Fruit fly (Drosophila melanogaster) whole organism, embryonic: ENCODE data around the gene CG15213.

Experiments used
- Antp ChIP-seq: fragments of 200-800 bp; sonication (Bioruptor generic); optimal IDR thresholded peaks from 3 replicates; lab custom pipeline; 2016; ENCODE audit warnings: missing biosample characterization, missing genetic modification characterization
- Asciz ChIP-seq: fragments of 200-800 bp; sonication (Bioruptor generic); optimal IDR thresholded peaks from 2 replicates; lab custom pipeline; 2017; ENCODE audit warnings: missing biosample characterization, mild to moderate bottlenecking, missing genetic modification characterization, missing genetic modification reagents
- CG11085 ChIP-seq: fragments of 200-800 bp; sonication (Bioruptor generic); IDR thresholded peaks from 2 replicates; pipeline ENCODE4 v1.3.6; 2022; ENCODE audit warnings: missing biosample characterization, missing genetic modification characterization
- CG11504 ChIP-seq: fragments of 200-800 bp; sonication (Bioruptor generic); optimal IDR thresholded peaks from 3 replicates; lab custom pipeline; 2019; ENCODE audit warnings: missing biosample characterization, mild to moderate bottlenecking, missing genetic modification characterization, moderate library complexity
- CG14441 ChIP-seq: fragments of 200-800 bp; sonication (Bioruptor generic); IDR thresholded peaks from 2 replicates; pipeline ENCODE4 v1.3.6; 2022; ENCODE audit warnings: missing biosample characterization, missing genetic modification characterization
- CG1603 ChIP-seq: fragments of 200-800 bp; sonication (Bioruptor generic); optimal IDR thresholded peaks from 2 replicates; lab custom pipeline; 2019; ENCODE audit warnings: missing biosample characterization, mild to moderate bottlenecking, missing genetic modification characterization, moderate library complexity
- CG16863 ChIP-seq: fragments of 200-800 bp; sonication (Bioruptor generic); optimal IDR thresholded peaks from 3 replicates; lab custom pipeline; 2016; ENCODE audit warnings: missing biosample characterization, missing genetic modification characterization
- CG17612 ChIP-seq: fragments of 200-800 bp; sonication (Bioruptor generic); IDR thresholded peaks from 2 replicates; pipeline ENCODE4 v1.3.6; 2022; ENCODE audit warnings: missing biosample characterization, missing genetic modification characterization
- CG18011 ChIP-seq: fragments of 200-800 bp; sonication (Bioruptor generic); optimal IDR thresholded peaks from 2 replicates; lab custom pipeline; 2017; ENCODE audit warnings: missing biosample characterization, missing genetic modification characterization, mild to moderate bottlenecking, moderate library complexity, missing genotype
- CG2202 ChIP-seq: fragments of 200-800 bp; sonication (Bioruptor generic); optimal IDR thresholded peaks from 2 replicates; lab custom pipeline; 2018; ENCODE audit warnings: missing biosample characterization, mild to moderate bottlenecking, missing genetic modification characterization
- CG31224 ChIP-seq: fragments of 200-800 bp; sonication (Bioruptor generic); IDR thresholded peaks from 2 replicates; pipeline ENCODE4 v1.3.6; 2022; ENCODE audit warnings: missing biosample characterization, missing genetic modification characterization
- CG31365 ChIP-seq: fragments of 200-800 bp; sonication (Bioruptor generic); optimal IDR thresholded peaks from 2 replicates; lab custom pipeline; 2018; ENCODE audit warnings: missing biosample characterization, mild to moderate bottlenecking, missing genetic modification characterization
- CG3163 ChIP-seq: fragments of 200-800 bp; sonication (Bioruptor generic); optimal IDR thresholded peaks from 3 replicates; lab custom pipeline; 2016; ENCODE audit warnings: missing biosample characterization, missing genetic modification characterization
- CG3726 ChIP-seq: fragments of 200-800 bp; sonication (Bioruptor generic); IDR thresholded peaks from 3 replicates; pipeline ENCODE4, ENCODE4 v1.3.6; 2022; ENCODE audit warnings: missing biosample characterization, missing genetic modification characterization
- CG7745 ChIP-seq: fragments of 200-800 bp; sonication (Bioruptor generic); optimal IDR thresholded peaks from 2 replicates; lab custom pipeline; 2018; ENCODE audit warnings: missing biosample characterization, mild to moderate bottlenecking, missing genetic modification characterization, moderate library complexity
- CG8281 ChIP-seq: fragments of 200-800 bp; sonication (Bioruptor generic); optimal IDR thresholded peaks from 2 replicates; lab custom pipeline; 2018; ENCODE audit warnings: missing biosample characterization, mild to moderate bottlenecking, missing genetic modification characterization, moderate library complexity
- CG9215 ChIP-seq: fragments of 200-800 bp; sonication (Bioruptor generic); IDR thresholded peaks from 2 replicates; pipeline ENCODE4 v1.3.6; 2022; ENCODE audit warnings: missing biosample characterization, missing genetic modification characterization
- CG9797 ChIP-seq: fragments of 200-800 bp; sonication (Bioruptor generic); optimal IDR thresholded peaks from 3 replicates; lab custom pipeline; 2018; ENCODE audit warnings: missing biosample characterization, mild to moderate bottlenecking, missing genetic modification characterization
- CrebB ChIP-seq: fragments of 200-800 bp; sonication (Bioruptor generic); optimal IDR thresholded peaks from 3 replicates; lab custom pipeline; 2018; ENCODE audit warnings: missing biosample characterization, mild to moderate bottlenecking, missing genetic modification characterization
- D19A ChIP-seq: fragments of 200-800 bp; optimal IDR thresholded peaks from 3 replicates; lab custom pipeline; 2019; ENCODE audit warnings: missing biosample characterization, mild to moderate bottlenecking, missing genetic modification characterization, moderate library complexity
- E2f2 ChIP-seq: fragments of 200-800 bp; sonication (Bioruptor generic); IDR thresholded peaks from 2 replicates; pipeline ENCODE4 v1.3.6; 2022; ENCODE audit warnings: missing biosample characterization, missing genetic modification characterization
- Ets97D ChIP-seq: fragments of 200-800 bp; sonication (Bioruptor generic); optimal IDR thresholded peaks from 3 replicates; lab custom pipeline; 2016; ENCODE audit warnings: missing biosample characterization, missing genetic modification characterization
- Hr39 ChIP-seq: fragments of >200 bp; optimal IDR thresholded peaks from 2 replicates; lab custom pipeline; 2017
- MESR4 ChIP-seq: fragments of 200-800 bp; sonication (Bioruptor generic); optimal IDR thresholded peaks from 2 replicates; lab custom pipeline; 2018; ENCODE audit warnings: missing biosample characterization, mild to moderate bottlenecking, missing genetic modification characterization, moderate library complexity
- Mad ChIP-seq: fragments of 200-800 bp; sonication (Bioruptor generic); optimal IDR thresholded peaks from 2 replicates; lab custom pipeline; 2016; ENCODE audit warnings: missing biosample characterization, missing genetic modification characterization
- Trl ChIP-seq, 3 experiments: fragments of >200 bp in 2 of 3; fragments of 200-800 bp in 1 of 3; sonication (Bioruptor generic) in 1 of 3; optimal IDR thresholded peaks; 2 replicates in 1 of 3; 3 replicates in 2 of 3; lab custom pipeline; 2016 to 2017; ENCODE audit warnings: missing biosample characterization in 1 of 3, missing genetic modification characterization in 1 of 3
- amos ChIP-seq: fragments of 200-800 bp; sonication (Bioruptor generic); IDR thresholded peaks from 2 replicates; pipeline ENCODE4 v1.3.6; 2022; ENCODE audit warnings: missing biosample characterization, missing genetic modification characterization; ENCODE audit not compliant: partially characterized antibody
- ap ChIP-seq: fragments of 200-800 bp; sonication (Bioruptor generic); IDR thresholded peaks from 2 replicates; pipeline ENCODE4 v1.3.6; 2022; ENCODE audit warnings: missing biosample characterization, missing genetic modification characterization
- az2 ChIP-seq: fragments of 200-800 bp; sonication (Bioruptor generic); optimal IDR thresholded peaks from 3 replicates; lab custom pipeline; 2016; ENCODE audit warnings: missing biosample characterization, missing genetic modification characterization
- bowl ChIP-seq: fragments of 200-800 bp; sonication (Bioruptor generic); IDR thresholded peaks from 2 replicates; pipeline ENCODE4 v1.3.6; 2022; ENCODE audit warnings: missing biosample characterization, missing genetic modification characterization
- cg ChIP-seq: fragments of 200-800 bp; sonication (Bioruptor generic); optimal IDR thresholded peaks from 3 replicates; lab custom pipeline; 2019; ENCODE audit warnings: missing biosample characterization, mild to moderate bottlenecking, missing genetic modification characterization, moderate library complexity
- chn ChIP-seq: fragments of 200-800 bp; sonication (Bioruptor generic); optimal IDR thresholded peaks from 2 replicates; lab custom pipeline; 2016; ENCODE audit warnings: missing biosample characterization, missing genetic modification characterization
- crc ChIP-seq: fragments of 200-800 bp; sonication (Bioruptor generic); optimal IDR thresholded peaks from 2 replicates; lab custom pipeline; 2016; ENCODE audit warnings: missing biosample characterization, missing genetic modification characterization
- crp ChIP-seq, 2 experiments: fragments of 200-800 bp; sonication (Bioruptor generic); optimal IDR thresholded peaks; 2 replicates in 1 of 2; 3 replicates in 1 of 2; lab custom pipeline; 2017; ENCODE audit warnings: missing biosample characterization in 2 of 2, missing genetic modification characterization in 2 of 2, mild to moderate bottlenecking in 1 of 2, moderate library complexity in 1 of 2
- dmrt11E ChIP-seq: fragments of 200-800 bp; sonication (Bioruptor generic); optimal IDR thresholded peaks from 3 replicates; lab custom pipeline; 2018; ENCODE audit warnings: missing biosample characterization, mild to moderate bottlenecking, missing genetic modification characterization, moderate library complexity
- fd64A ChIP-seq: fragments of 200-800 bp; sonication (Bioruptor generic); optimal IDR thresholded peaks from 3 replicates; lab custom pipeline; 2018; ENCODE audit warnings: missing biosample characterization, mild to moderate bottlenecking, missing genetic modification characterization
- ftz-f1 ChIP-seq: fragments of 200-800 bp; sonication (Bioruptor generic); optimal IDR thresholded peaks from 2 replicates; lab custom pipeline; 2016; ENCODE audit warnings: missing biosample characterization, missing genetic modification characterization
- gsb-n ChIP-seq: fragments of 200-800 bp; sonication (Bioruptor generic); optimal IDR thresholded peaks from 3 replicates; lab custom pipeline; 2018; ENCODE audit warnings: missing biosample characterization, mild to moderate bottlenecking, missing genetic modification characterization
- hbn ChIP-seq: fragments of 200-800 bp; sonication (Bioruptor generic); IDR thresholded peaks from 2 replicates; pipeline ENCODE4 v1.3.6; 2022; ENCODE audit warnings: missing biosample characterization, missing genetic modification characterization; ENCODE audit not compliant: partially characterized antibody
- kni ChIP-seq: fragments of 200-800 bp; sonication (Bioruptor generic); optimal IDR thresholded peaks from 3 replicates; lab custom pipeline; 2017; ENCODE audit warnings: mild to moderate bottlenecking, missing biosample characterization, missing genetic modification reagents, missing genetic modification characterization
- luna ChIP-seq: fragments of 200-800 bp; sonication (Bioruptor generic); optimal IDR thresholded peaks from 2 replicates; lab custom pipeline; 2016; ENCODE audit warnings: missing biosample characterization, missing genetic modification characterization
- p53 ChIP-seq: fragments of 200-800 bp; sonication (Bioruptor generic); optimal IDR thresholded peaks from 2 replicates; lab custom pipeline; 2016; ENCODE audit warnings: missing biosample characterization, missing genetic modification characterization
- pan ChIP-seq, 4 experiments: fragments of >200 bp in 3 of 4; fragments of 200-800 bp in 1 of 4; sonication (Bioruptor generic) in 1 of 4; optimal IDR thresholded peaks in 3 of 4; IDR thresholded peaks in 1 of 4; 2 replicates each; pipeline versions ENCODE4 v1.3.6 to Lab custom; 2017 to 2022; ENCODE audit warnings: missing biosample characterization in 2 of 4, missing genetic modification characterization in 2 of 4, mixed read lengths in 1 of 4
- sc ChIP-seq, 3 experiments: fragments of >200 bp in 2 of 3; fragments of 200-800 bp in 1 of 3; sonication (Bioruptor generic) in 1 of 3; optimal IDR thresholded peaks; 2 replicates in 2 of 3; 3 replicates in 1 of 3; lab custom pipeline; 2017; ENCODE audit warnings: mild to moderate bottlenecking in 1 of 3, missing biosample characterization in 1 of 3, missing genetic modification characterization in 1 of 3, missing genetic modification reagents in 1 of 3
- shn ChIP-seq: fragments of 200-800 bp; sonication (Bioruptor generic); optimal IDR thresholded peaks from 3 replicates; lab custom pipeline; 2016; ENCODE audit warnings: missing biosample characterization, missing genetic modification characterization
- tgo ChIP-seq: fragments of 200-800 bp; sonication (Bioruptor generic); IDR thresholded peaks from 3 replicates; pipeline ENCODE4 v1.3.6; 2022; ENCODE audit warnings: missing biosample characterization, missing genetic modification characterization
- tna ChIP-seq: fragments of 200-800 bp; sonication (Bioruptor generic); IDR thresholded peaks from 2 replicates; pipeline ENCODE4 v1.3.6; 2022; ENCODE audit warnings: missing biosample characterization, missing genetic modification characterization; ENCODE audit not compliant: partially characterized antibody
- vfl ChIP-seq: fragments of 200-800 bp; sonication (Bioruptor generic); optimal IDR thresholded peaks from 2 replicates; lab custom pipeline; 2016; ENCODE audit warnings: missing biosample characterization, missing genetic modification characterization

The CG15213 gene

DNA sequence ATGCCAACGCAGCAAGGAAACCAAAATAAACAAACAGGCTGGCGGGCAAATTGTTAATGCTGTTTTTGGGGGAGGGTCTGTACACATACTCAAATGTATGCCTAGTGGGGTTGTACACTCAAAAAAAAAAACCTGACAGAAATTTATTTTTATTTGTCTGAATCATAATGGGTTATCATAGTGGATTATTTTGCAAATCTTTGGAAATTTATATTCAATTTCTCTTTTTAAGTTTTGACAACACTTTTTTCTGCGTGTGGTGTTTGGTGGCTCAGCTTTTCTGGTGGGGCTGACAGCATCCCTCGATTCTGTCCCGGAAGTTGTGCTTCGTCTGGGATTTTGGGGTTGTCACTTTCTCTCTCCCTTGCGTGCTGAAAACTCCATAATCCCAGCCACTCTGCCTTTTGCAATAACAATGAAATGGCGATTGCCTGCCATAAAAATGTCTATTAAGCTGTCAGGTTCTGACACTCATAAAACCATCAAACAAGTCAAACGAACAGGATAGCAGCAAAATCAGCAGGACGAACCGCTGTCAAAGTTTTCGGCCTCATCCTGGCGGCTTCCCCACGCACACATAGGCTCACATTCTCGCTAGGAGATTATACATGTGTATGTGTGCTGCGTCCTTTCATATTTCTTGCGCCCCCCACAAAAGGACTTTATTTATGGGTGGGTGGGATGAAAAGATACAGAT, 22.0 kb upstream of the CG15213 start (continued):
- TF ChIP-seq CG7745 (tag; lab: Kevin White, UChicago) (no peak), ftz-f1 (GFP tag; lab: Kevin White, UChicago) (no peak), Mad (GFP tag; lab: Kevin White, UChicago) (no peak), CG3163 (peak; percentile 52), cg (GFP tag; lab: Kevin White, UChicago) (no peak), Trl (optimal IDR thresholded peaks at IDR 0.05; lab: Kevin White, UChicago) (no peak), Trl (GFP tag; optimal IDR thresholded peaks at IDR 0.05; lab: Kevin White, UChicago) (peak; percentile 71), CG2202 (tag; lab: Kevin White, UChicago) (no peak), az2 (GFP tag; lab: Kevin White, UChicago) (peak; percentile 69), CG9215 (GFP tag; lab: Robert Waterston, UW) (no peak), Asciz (GFP tag; lab: Kevin White, UChicago) (peak; percentile 58), CrebB (peak; percentile 56), E2f2 (GFP tag; lab: Robert Waterston, UW) (no peak; the same call in 1 of the 2 replicates), ap (GFP tag; lab: Robert Waterston, UW) (peak; percentile 65), sc (optimal IDR thresholded peaks at IDR 0.05; lab: Kevin White, UChicago) (no peak), sc (GFP tag; optimal IDR thresholded peaks at IDR 0.05; lab: Kevin White, UChicago) (no peak), p53 (GFP tag; lab: Kevin White, UChicago) (peak; percentile 18), CG9797 (GFP tag; lab: Kevin White, UChicago) (no peak), CG18011 (peak; percentile 49), vfl (GFP tag; lab: Kevin White, UChicago) (peak; percentile 44), amos (no peak), crc (GFP tag; lab: Kevin White, UChicago) (peak; percentile 53), CG14441 (GFP tag; lab: Robert Waterston, UW) (peak; percentile 85), luna (GFP tag; lab: Kevin White, UChicago) (no peak), MESR4 (no peak), tna (no peak), Antp (GFP tag; lab: Kevin White, UChicago) (peak; percentile 75), CG1603 (tag; lab: Kevin White, UChicago) (peak; percentile 41), hbn (GFP tag; lab: Robert Waterston, UW) (no peak), dmrt11E (tag; lab: Kevin White, UChicago) (peak; percentile 20), CG11085 (peak; percentile 69; the same call in 1 of the 2 replicates), pan (optimal IDR thresholded peaks at IDR 0.05; lab: Kevin White, UChicago) (no peak), pan (GFP tag; optimal IDR thresholded peaks at IDR 0.05 in 1 of 2, IDR thresholded peaks at IDR 0.05 in 1 of 2) (no peak), CG31224 (GFP tag; lab: Robert Waterston, UW) (peak; percentile 92), bowl (GFP tag; lab: Robert Waterston, UW) (0 out of 2 replicates have a peak, but pooled peaks have one; percentile 21), CG17612 (GFP tag; lab: Robert Waterston, UW) (0 out of 2 replicates have a peak, but pooled peaks have one; percentile 10), Hr39 (lab: Kevin White, UChicago) (no peak), CG16863 (GFP tag; lab: Kevin White, UChicago) (peak; percentile 65), kni (GFP tag; lab: Kevin White, UChicago) (no peak), CG3726 (no peak), gsb-n (tag; lab: Kevin White, UChicago) (peak; percentile 54), tgo (GFP tag; lab: Robert Waterston, UW) (peak; percentile 88), CG8281 (peak; percentile 47), Ets97D (peak; percentile 37), CG11504 (tag; lab: Kevin White, UChicago) (no peak), shn (GFP tag; lab: Kevin White, UChicago) (peak; percentile 51), fd64A (GFP tag; lab: Kevin White, UChicago) (peak; percentile 9), CG31365 (tag; lab: Kevin White, UChicago) (peak; percentile 46), chn (GFP tag; lab: Kevin White, UChicago) (peak; percentile 74), D19A (no peak), crp (GFP tag; optimal IDR thresholded peaks at IDR 0.05; lab: Kevin White, UChicago) (peak in 1 of 2 experiments; percentile 19)
